Worm (Caenorhabditis elegans): Measurements from ENCODE around the gene F47E1.1.

Gene F47E1.1

DNA sequence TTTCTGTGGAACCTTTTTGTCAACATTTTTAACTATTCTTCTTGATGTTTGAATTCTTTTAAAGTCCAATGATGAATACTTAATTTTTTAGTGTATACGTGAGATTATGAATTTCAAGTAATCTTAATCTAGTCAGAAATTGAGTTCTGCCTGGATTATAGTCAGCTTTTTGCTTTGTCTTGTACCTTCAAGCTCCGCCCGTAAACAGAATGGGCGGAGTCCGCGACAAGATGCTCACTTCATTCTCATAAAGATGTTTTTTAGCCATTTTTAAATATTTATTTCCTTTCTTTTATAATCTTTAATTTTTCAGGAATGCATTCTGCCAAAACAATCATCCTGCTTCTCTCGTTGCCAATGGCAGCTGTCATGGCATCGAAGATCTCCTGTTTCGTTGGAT, at the start of gene F47E1.1:
Gene F47E1.1, plus strand, starts transcription at position 301 of the 400 bp plus-strand sequence.
- no peak for TF ChIP-seq B0310.2 (tag; optimal IDR thresholded peaks at IDR 0.05)
- no peak for TF ChIP-seq ets-7 (tag; optimal IDR thresholded peaks at IDR 0.05)
- TF ChIP-seq ama-1 (optimal IDR thresholded peaks at IDR 0.05): no peak
- TF ChIP-seq aly-1 (tag; optimal IDR thresholded peaks at IDR 0.05): no peak
- TF ChIP-seq tbx-11 (GFP tag; IDR thresholded peaks at IDR 0.05): no peak
- no peak for TF ChIP-seq tbx-37 (GFP tag; conservative IDR thresholded peaks at IDR 0.05)
- no peak for TF ChIP-seq hnd-1 (tag; optimal IDR thresholded peaks at IDR 0.05)
- no peak for TF ChIP-seq ceh-13 (GFP tag; optimal IDR thresholded peaks at IDR 0.05)

DNA sequence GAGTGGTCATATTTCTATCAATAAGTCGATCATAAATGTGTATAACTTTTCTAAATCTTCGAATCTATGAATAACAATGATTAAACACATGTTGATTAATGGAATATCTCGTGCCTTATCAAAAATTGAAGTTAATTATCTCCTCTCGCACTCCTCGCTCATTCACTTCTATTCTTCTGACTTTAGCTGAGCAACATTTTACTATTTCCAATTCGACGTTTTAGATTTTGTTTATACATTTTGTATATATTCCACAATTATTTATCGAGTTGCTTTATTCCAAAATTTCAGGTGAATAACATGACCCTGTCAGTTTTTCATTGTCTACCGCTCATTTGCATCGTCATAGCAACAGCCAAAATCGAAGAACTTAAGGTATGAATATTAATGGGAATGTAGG, 49.7 kb upstream of the F47E1.1 start, which contains the start of gene T25B6.3:
Gene T25B6.3, plus strand, starts transcription at position 301 of the 400 bp plus-strand sequence.
- TF ChIP-seq ceh-36 (tag; optimal IDR thresholded peaks at IDR 0.05): no peak
- TF ChIP-seq scrt-1 (GFP tag; IDR thresholded peaks at IDR 0.05): no peak
- TF ChIP-seq ceh-13 (GFP tag; optimal IDR thresholded peaks at IDR 0.05): no peak
- no peak for TF ChIP-seq F13C5.2 (tag; optimal IDR thresholded peaks at IDR 0.05)
- no peak for TF ChIP-seq flt-1 (GFP tag; IDR thresholded peaks at IDR 0.05)
- TF ChIP-seq ama-1 (optimal IDR thresholded peaks at IDR 0.05): no peak
- no peak for TF ChIP-seq hnd-1 (tag; optimal IDR thresholded peaks at IDR 0.05)
- no peak for TF ChIP-seq sea-1 (GFP tag; conservative IDR thresholded peaks at IDR 0.05)

DNA sequence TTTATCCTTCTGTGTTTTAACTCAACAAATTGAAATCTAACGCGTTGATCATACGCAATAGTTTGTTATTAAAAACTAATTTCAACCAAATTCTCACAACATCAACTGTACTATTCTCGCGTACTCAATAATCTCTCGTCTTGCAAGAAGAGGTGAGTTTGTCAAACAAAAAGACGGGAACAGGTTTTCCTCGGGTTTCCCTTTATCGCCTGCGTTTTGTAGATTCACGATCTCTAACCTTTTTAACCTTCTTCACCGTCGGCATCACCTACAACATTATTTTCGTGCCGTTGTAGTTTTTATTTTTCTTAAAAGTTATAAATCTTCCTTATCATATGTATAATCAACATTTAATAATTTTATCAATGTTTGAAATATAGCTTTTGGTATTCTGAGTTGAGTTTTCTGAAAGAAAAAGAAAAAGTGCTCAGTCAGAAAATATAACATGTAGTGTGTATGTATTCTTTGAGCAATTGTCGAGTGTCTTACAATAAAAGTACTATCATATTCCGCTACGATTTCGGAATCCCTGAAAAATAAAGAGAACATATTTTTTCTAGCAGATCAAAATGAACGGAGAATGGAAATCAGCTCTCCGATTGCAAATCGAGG, 48.0 kb upstream of the F47E1.1 start, which contains the start of gene snf-12:
Gene snf-12, plus strand, starts transcription at position 562 of the 612 bp plus-strand sequence.
- TF ChIP-seq flt-1 (GFP tag; IDR thresholded peaks at IDR 0.05) (no peak), hmg-4 (GFP tag; optimal IDR thresholded peaks at IDR 0.05) (no peak), hmbx-1 (tag; optimal IDR thresholded peaks at IDR 0.05) (no peak), ets-7 (tag; optimal IDR thresholded peaks at IDR 0.05) (no peak), tra-4 (tag; optimal IDR thresholded peaks at IDR 0.05) (no peak), hnd-1 (tag; optimal IDR thresholded peaks at IDR 0.05) (no peak), tbx-11 (GFP tag; IDR thresholded peaks at IDR 0.05) (no peak), sea-1 (GFP tag; conservative IDR thresholded peaks at IDR 0.05) (no peak), pes-1 (GFP tag; IDR thresholded peaks at IDR 0.05) (no peak)

DNA sequence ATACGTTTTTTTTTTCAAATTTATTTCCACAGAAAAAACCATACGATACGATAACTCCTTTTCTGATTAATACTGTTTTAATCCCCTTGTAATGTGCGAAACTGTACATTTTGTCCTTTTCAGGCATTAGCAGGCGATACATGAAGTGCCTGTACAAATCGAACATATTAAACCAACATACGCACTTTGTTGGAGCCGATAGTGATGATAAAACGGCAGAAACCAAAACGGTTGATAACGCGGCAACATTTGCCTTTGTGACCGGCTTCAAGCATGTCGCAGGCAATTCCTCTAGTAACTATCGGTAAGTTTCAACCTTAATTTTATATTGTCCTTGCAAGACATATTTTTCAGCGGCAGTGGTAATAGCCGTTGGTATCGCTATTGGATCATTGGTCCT, 42.7 kb upstream of the F47E1.1 start, which contains the start of gene nep-22:
Gene nep-22, plus strand, starts transcription at position 245 of the 400 bp plus-strand sequence.
- TF ChIP-seq hnd-1 (tag; optimal IDR thresholded peaks at IDR 0.05) (no peak), ceh-36 (tag; optimal IDR thresholded peaks at IDR 0.05) (peak; percentile 7), hmbx-1 (tag; optimal IDR thresholded peaks at IDR 0.05) (no peak)

DNA sequence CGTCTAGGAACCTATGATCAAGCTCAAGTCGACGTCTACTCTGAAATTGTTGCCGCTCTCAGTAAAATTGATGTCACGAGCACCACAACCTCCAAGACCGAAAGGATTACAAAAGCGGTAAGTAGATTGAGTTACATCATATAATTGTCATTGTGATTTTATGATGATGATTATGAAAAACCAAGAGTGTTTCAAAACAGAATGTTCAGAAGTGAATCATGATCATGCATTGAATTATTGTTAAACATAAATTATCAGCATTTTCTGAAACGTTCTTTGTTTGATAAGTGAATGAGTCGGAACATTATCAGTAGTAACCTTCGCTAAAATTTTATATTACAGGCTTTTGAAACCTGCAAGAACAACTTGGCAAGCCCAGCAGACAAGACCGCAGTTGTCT, 41.8 kb upstream of the F47E1.1 start:
- TF ChIP-seq scrt-1 (GFP tag; IDR thresholded peaks at IDR 0.05) (no peak), ceh-13 (GFP tag; optimal IDR thresholded peaks at IDR 0.05) (no peak), ceh-36 (tag; optimal IDR thresholded peaks at IDR 0.05) (no peak), ama-1 (optimal IDR thresholded peaks at IDR 0.05) (no peak), F13C5.2 (tag; optimal IDR thresholded peaks at IDR 0.05) (no peak), hnd-1 (tag; optimal IDR thresholded peaks at IDR 0.05) (no peak), hmg-4 (GFP tag; optimal IDR thresholded peaks at IDR 0.05) (no peak), sea-1 (GFP tag; conservative IDR thresholded peaks at IDR 0.05) (no peak)

DNA sequence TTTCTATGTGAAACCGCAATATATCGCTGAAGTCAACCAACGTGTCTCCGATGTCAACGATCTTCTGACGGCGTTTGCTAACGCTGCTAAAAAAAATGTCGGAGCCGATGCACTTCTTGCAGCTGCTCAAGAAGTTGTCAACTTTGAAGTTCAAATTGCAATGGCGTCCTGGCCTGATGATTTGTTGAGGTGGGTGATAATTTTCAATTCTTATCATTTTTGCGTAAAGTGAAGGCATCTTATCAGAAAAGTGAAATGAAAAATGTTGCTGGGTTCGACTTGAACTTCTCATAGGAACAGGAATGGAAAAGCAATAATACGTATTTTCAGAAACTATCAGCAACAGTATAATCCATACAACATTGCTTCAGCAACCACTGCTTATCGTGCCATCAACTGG, 40.7 kb upstream of the F47E1.1 start:
- TF ChIP-seq tra-4 (tag; optimal IDR thresholded peaks at IDR 0.05): no peak
- no peak for TF ChIP-seq B0310.2 (tag; optimal IDR thresholded peaks at IDR 0.05)
- no peak for TF ChIP-seq sea-1 (GFP tag; conservative IDR thresholded peaks at IDR 0.05)
- TF ChIP-seq F13C5.2 (tag; optimal IDR thresholded peaks at IDR 0.05): no peak
- no peak for TF ChIP-seq ceh-13 (GFP tag; optimal IDR thresholded peaks at IDR 0.05)
- no peak for TF ChIP-seq ets-7 (tag; optimal IDR thresholded peaks at IDR 0.05)
- no peak for TF ChIP-seq aly-1 (tag; optimal IDR thresholded peaks at IDR 0.05)
- no peak for TF ChIP-seq ama-1 (optimal IDR thresholded peaks at IDR 0.05)
- no peak for TF ChIP-seq scrt-1 (GFP tag; IDR thresholded peaks at IDR 0.05)
- no peak for TF ChIP-seq hmg-4 (GFP tag; optimal IDR thresholded peaks at IDR 0.05)
- TF ChIP-seq tbx-11 (GFP tag; IDR thresholded peaks at IDR 0.05): no peak
- TF ChIP-seq ceh-36 (tag; optimal IDR thresholded peaks at IDR 0.05): no peak
- no peak for TF ChIP-seq flt-1 (GFP tag; IDR thresholded peaks at IDR 0.05)

DNA sequence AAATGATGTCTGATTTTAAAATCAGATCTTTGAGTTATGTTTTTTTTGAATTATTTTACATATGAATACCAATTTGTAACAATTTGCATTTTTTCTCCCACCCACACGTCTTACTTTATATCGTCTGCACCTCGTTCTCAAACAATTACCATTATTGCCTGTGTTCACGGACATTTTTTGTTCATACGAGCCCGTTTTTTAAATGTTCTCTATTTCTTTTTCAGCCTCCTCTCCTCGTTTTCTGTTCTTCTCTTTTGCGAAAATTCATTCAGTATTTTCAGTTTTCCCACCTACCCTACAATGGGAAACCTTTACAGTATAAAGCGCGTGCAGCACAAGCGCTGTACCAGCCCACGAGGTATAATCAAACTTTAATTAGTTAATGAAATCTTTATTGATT, 31.1 kb upstream of the F47E1.1 start, which contains the start of gene prdm-14:
Gene prdm-14, plus strand, starts transcription at position 301 of the 400 bp plus-strand sequence.
- TF ChIP-seq ets-7 (tag; optimal IDR thresholded peaks at IDR 0.05): no peak
- TF ChIP-seq B0310.2 (tag; optimal IDR thresholded peaks at IDR 0.05): no peak
- no peak for TF ChIP-seq hmbx-1 (tag; optimal IDR thresholded peaks at IDR 0.05)
- TF ChIP-seq scrt-1 (GFP tag; IDR thresholded peaks at IDR 0.05): no peak
- TF ChIP-seq sea-1 (GFP tag; conservative IDR thresholded peaks at IDR 0.05): no peak
- TF ChIP-seq ama-1 (optimal IDR thresholded peaks at IDR 0.05): no peak
- no peak for TF ChIP-seq ceh-13 (GFP tag; optimal IDR thresholded peaks at IDR 0.05)
- no peak for TF ChIP-seq F13C5.2 (tag; optimal IDR thresholded peaks at IDR 0.05)
- TF ChIP-seq ceh-36 (tag; optimal IDR thresholded peaks at IDR 0.05): no peak
- no peak for TF ChIP-seq flt-1 (GFP tag; IDR thresholded peaks at IDR 0.05)
- TF ChIP-seq aly-1 (tag; optimal IDR thresholded peaks at IDR 0.05): no peak
- no peak for TF ChIP-seq tbx-37 (GFP tag; conservative IDR thresholded peaks at IDR 0.05)
- no peak for TF ChIP-seq tra-4 (tag; optimal IDR thresholded peaks at IDR 0.05)
- TF ChIP-seq hnd-1 (tag; optimal IDR thresholded peaks at IDR 0.05): no peak
- TF ChIP-seq tbx-11 (GFP tag; IDR thresholded peaks at IDR 0.05): no peak
- TF ChIP-seq hmg-4 (GFP tag; optimal IDR thresholded peaks at IDR 0.05): no peak

DNA sequence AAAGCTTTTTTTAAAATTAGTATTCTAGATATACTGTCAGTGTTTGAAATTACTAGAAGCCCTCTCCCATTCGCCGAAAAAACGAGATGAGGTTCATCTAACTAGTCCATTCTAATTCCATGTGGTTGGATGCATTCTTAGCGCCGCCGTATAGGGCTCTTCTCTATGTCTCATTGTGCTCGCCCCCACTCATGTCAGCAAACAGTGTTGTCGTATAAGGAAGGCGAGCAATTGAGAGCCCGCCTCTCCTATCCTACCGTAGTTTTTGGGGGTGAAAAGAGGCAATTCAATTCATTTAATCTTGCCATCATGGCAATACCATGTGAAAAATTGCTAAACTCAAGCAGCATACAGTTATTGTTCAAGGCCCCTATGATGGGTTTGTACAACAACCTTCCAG, 28.3 kb upstream of the F47E1.1 start, which contains the start of gene F47E1.20:
Gene F47E1.20, plus strand, starts transcription at position 301 of the 400 bp plus-strand sequence.
- TF ChIP-seq F13C5.2 (tag; optimal IDR thresholded peaks at IDR 0.05): no peak
- no peak for TF ChIP-seq scrt-1 (GFP tag; IDR thresholded peaks at IDR 0.05)
- no peak for TF ChIP-seq flt-1 (GFP tag; IDR thresholded peaks at IDR 0.05)
- no peak for TF ChIP-seq tbx-37 (GFP tag; conservative IDR thresholded peaks at IDR 0.05)
- no peak for TF ChIP-seq sea-1 (GFP tag; conservative IDR thresholded peaks at IDR 0.05)
- no peak for TF ChIP-seq pes-1 (GFP tag; IDR thresholded peaks at IDR 0.05)
- TF ChIP-seq hmg-4 (GFP tag; optimal IDR thresholded peaks at IDR 0.05): no peak
- TF ChIP-seq tra-4 (tag; optimal IDR thresholded peaks at IDR 0.05): no peak
- no peak for TF ChIP-seq B0310.2 (tag; optimal IDR thresholded peaks at IDR 0.05)
- no peak for TF ChIP-seq ceh-36 (tag; optimal IDR thresholded peaks at IDR 0.05)
- TF ChIP-seq ets-7 (tag; optimal IDR thresholded peaks at IDR 0.05): no peak
- TF ChIP-seq hnd-1 (tag; optimal IDR thresholded peaks at IDR 0.05): no peak
- no peak for TF ChIP-seq hmbx-1 (tag; optimal IDR thresholded peaks at IDR 0.05)

Measured in whole organism, early embryonic.